Worm (Caenorhabditis elegans): ENCODE results near the gene glna-2.

glna-2 gene

DNA sequence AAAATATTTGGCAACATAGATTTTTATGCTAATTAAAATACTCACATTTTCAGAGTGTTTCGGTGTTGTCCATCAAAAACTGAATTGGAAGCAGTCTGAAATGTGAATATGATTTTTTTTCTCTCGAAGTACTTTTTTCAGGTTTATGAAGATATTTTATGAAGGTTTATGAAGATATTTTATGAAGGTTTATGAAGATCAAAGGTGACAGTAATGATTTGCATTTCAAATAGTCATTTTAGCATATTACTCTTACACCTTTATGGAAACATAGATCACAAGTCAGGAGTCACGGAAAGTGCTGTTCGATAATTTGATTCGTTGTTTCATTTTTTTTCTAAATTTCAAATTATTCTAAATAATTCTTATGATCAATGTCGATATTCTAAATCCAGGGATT, 4.3 kb upstream of the glna-2 start, which contains the start of gene pgp-11:
TSS of gene pgp-11 (minus strand) at position 101 of the 400 bp plus-strand sequence.
- TF ChIP-seq aha-1 (tag): peak; percentile 23
- no peak for TF ChIP-seq ceh-82 (tag; optimal IDR thresholded peaks at IDR 0.05)

ce11 chrII:8004752-8005151, 3.7 kb upstream of the glna-2 start:
- TF ChIP-seq zfp-2 (tag; optimal IDR thresholded peaks at IDR 0.05) (no peak), dmd-6 (GFP tag; IDR thresholded peaks at IDR 0.05) (peak; percentile 35; the same call in 1 of the 2 replicates), nhr-28 (tag; optimal IDR thresholded peaks at IDR 0.05) (peak; percentile 50), pqm-1 (tag; optimal IDR thresholded peaks at IDR 0.05) (peak; percentile 32), hlh-30 (tag; optimal IDR thresholded peaks at IDR 0.05; ENCODE audit: insufficient read depth) (peak; percentile 19)

- TF ChIP-seq aha-1 (tag) (peak; percentile 97), dmd-6 (GFP tag; IDR thresholded peaks at IDR 0.05) (peak; percentile 49; the same call in 1 of the 2 replicates), ctbp-1 (GFP tag; IDR thresholded peaks at IDR 0.05) (no peak)
Measured at ce11 chrII:8006962-8007361, 1.5 kb upstream of the glna-2 start.

DNA sequence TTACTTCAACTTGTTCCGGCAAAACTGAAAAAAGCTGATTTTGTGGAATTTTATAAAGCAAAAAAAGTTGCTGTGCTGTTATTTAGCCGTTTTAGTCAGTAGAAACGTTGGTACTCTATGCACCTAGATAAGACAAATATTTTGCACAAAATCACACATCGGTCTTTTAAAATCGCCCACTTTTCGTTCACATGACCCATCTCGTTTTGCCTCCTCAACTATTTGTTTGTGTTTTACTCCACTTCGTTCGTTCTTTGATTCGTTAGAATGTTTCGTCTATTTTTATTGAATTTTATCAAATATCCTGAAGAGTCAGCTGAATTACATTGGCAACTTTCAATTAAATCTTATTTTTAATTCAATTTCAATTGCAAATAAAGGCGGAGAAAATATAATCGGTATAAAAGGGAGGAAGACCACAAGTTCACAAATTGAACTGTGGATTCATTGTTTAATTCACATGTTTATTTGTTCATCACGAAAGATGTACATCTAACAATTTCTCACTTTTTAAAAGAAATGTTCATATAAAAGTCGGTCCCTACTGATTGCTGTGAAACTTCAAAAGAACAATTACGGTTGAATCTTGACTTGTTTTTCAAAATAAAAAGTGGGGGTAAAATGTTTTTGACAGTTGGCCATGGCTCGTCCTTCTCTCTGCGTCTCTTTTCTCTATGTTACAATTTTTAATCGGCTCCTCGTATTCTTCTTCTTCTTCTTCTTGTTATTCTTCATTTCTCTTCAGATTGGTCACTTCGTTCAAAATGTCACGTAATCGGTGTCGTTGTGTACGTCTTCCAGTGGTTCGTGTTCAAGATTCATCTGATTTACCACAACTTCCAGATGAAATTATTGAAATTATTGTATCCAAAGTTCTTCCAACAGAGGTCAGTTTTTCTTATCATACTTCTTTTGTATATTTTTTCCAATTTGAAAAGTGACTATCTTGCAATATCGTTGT, 3.9 kb downstream of the glna-2 start, which contains the start of gene DH11.2:
TSS of gene DH11.2 (plus strand) at position 746 of the 961 bp plus-strand sequence.
- TF ChIP-seq ctbp-1 (GFP tag; IDR thresholded peaks at IDR 0.05): no peak
- TF ChIP-seq fkh-10 (GFP tag; optimal IDR thresholded peaks at IDR 0.05): no peak
- TF ChIP-seq hlh-30 (tag; optimal IDR thresholded peaks at IDR 0.05; ENCODE audit: insufficient read depth): peak; percentile 65
- TF ChIP-seq zip-2 (tag; optimal IDR thresholded peaks at IDR 0.05): no peak
- TF ChIP-seq dmd-8 (GFP tag; IDR thresholded peaks at IDR 0.05): no peak
- TF ChIP-seq ces-1 (GFP tag; optimal IDR thresholded peaks at IDR 0.05): no peak
- peak; percentile 36 for TF ChIP-seq dve-1 (tag; optimal IDR thresholded peaks at IDR 0.05; ENCODE audit: insufficient read depth)
- TF ChIP-seq nhr-77 (tag; optimal IDR thresholded peaks at IDR 0.05): peak; percentile 57
- TF ChIP-seq aha-1 (tag): peak; percentile 75
- TF ChIP-seq Y5F2A.4 (GFP tag; optimal IDR thresholded peaks at IDR 0.05): no peak
- no peak for TF ChIP-seq ceh-32 (tag; optimal IDR thresholded peaks at IDR 0.05; ENCODE audit: poor library complexity)
- TF ChIP-seq ceh-62 (tag; optimal IDR thresholded peaks at IDR 0.05): no peak
- TF ChIP-seq daf-16 (GFP tag; optimal IDR thresholded peaks at IDR 0.05): no peak
- peak; percentile 72 for TF ChIP-seq daf-16 (tag; optimal IDR thresholded peaks at IDR 0.05)
- no peak for TF ChIP-seq snpc-1.2 (GFP tag; IDR thresholded peaks at IDR 0.05)
- TF ChIP-seq unc-62 (GFP tag; optimal IDR thresholded peaks at IDR 0.05 in 1 of 2): peak in 1 of 2 experiments; percentile 96
- no peak for TF ChIP-seq unc-62 (tag; optimal IDR thresholded peaks at IDR 0.05)
- no peak for TF ChIP-seq mxl-3 (GFP tag; optimal IDR thresholded peaks at IDR 0.05)
- peak in 1 of 2 experiments; percentile 46 for TF ChIP-seq hif-1 (tag; optimal IDR thresholded peaks at IDR 0.05)
- peak; percentile 58 for TF ChIP-seq dmd-6 (GFP tag; IDR thresholded peaks at IDR 0.05)
- no peak for TF ChIP-seq zag-1 (tag; optimal IDR thresholded peaks at IDR 0.05)
- no peak for TF ChIP-seq mes-2 (tag; optimal IDR thresholded peaks at IDR 0.05; ENCODE audit: poor library complexity, severe bottlenecking)
- TF ChIP-seq nhr-48 (tag; optimal IDR thresholded peaks at IDR 0.05): peak; percentile 50
- no peak for TF ChIP-seq lsy-2 (tag; optimal IDR thresholded peaks at IDR 0.05)
- TF ChIP-seq nhr-11 (tag; optimal IDR thresholded peaks at IDR 0.05): no peak
- TF ChIP-seq hlh-11 (tag; optimal IDR thresholded peaks at IDR 0.05): peak; percentile 66
- TF ChIP-seq nhr-28 (tag; optimal IDR thresholded peaks at IDR 0.05): peak; percentile 29
- no peak for TF ChIP-seq zfp-2 (tag; optimal IDR thresholded peaks at IDR 0.05)
- TF ChIP-seq hmg-1.1 (GFP tag; IDR thresholded peaks at IDR 0.05): no peak
- TF ChIP-seq saeg-2 (GFP tag; IDR thresholded peaks at IDR 0.05): no peak
- no peak for TF ChIP-seq duxl-1 (tag; optimal IDR thresholded peaks at IDR 0.05; ENCODE audit: poor library complexity)
- TF ChIP-seq dmd-9 (GFP tag; IDR thresholded peaks at IDR 0.05): no peak
- no peak for TF ChIP-seq ZK337.2 (GFP tag; IDR thresholded peaks at IDR 0.05)
- no peak for TF ChIP-seq snpc-4 (tag; optimal IDR thresholded peaks at IDR 0.05)

Data from whole organism, L4 larva.